Worm (Caenorhabditis elegans): Measurements from ENCODE around the gene F46F5.13.
"Not testable (repeated sequence)": the region's sequence is repeated elsewhere in the genome, so short reads cannot be mapped to it uniquely, and the experiment has no call there.

F46F5.13 gene

ce11 chrII:820519-820918, 17.4 kb downstream of the F46F5.13 start, which contains the start of gene F46F5.7:
F46F5.7 (minus strand) TSS chrII:820619.
- no peak for TF ChIP-seq nhr-76 (tag; optimal IDR thresholded peaks at IDR 0.05)
- no peak for TF ChIP-seq ceh-8 (GFP tag; optimal IDR thresholded peaks at IDR 0.05)
- no peak for TF ChIP-seq pqm-1 (tag; optimal IDR thresholded peaks at IDR 0.05)
- TF ChIP-seq nhr-90 (tag; optimal IDR thresholded peaks at IDR 0.05; ENCODE audit: poor library complexity), result no peak
- no peak for TF ChIP-seq nhr-20 (tag; optimal IDR thresholded peaks at IDR 0.05)
- no peak for TF ChIP-seq pax-3 (tag; optimal IDR thresholded peaks at IDR 0.05)
- no peak for TF ChIP-seq lsy-2 (tag; optimal IDR thresholded peaks at IDR 0.05)
- TF ChIP-seq skn-1 (tag; optimal IDR thresholded peaks at IDR 0.05), result no peak
- no peak for TF ChIP-seq ztf-4 (tag; optimal IDR thresholded peaks at IDR 0.05)
- no peak for TF ChIP-seq unc-130 (tag; optimal IDR thresholded peaks at IDR 0.05)
- TF ChIP-seq snpc-4 (tag; optimal IDR thresholded peaks at IDR 0.05), result no peak
- TF ChIP-seq ets-5 (GFP tag; IDR thresholded peaks at IDR 0.05), result no peak

- TF ChIP-seq ceh-90 (tag; optimal IDR thresholded peaks at IDR 0.05), result no peak
Measured at ce11 chrII:821514-821913, 18.4 kb downstream of the F46F5.13 start, which contains the start of gene F46F5.8. F46F5.8 (minus strand) TSS chrII:821614.

- not testable (repeated sequence) for TF ChIP-seq aly-2 (tag; optimal IDR thresholded peaks at IDR 0.05); C04F5.9 (tag; optimal IDR thresholded peaks at IDR 0.05); ama-1 (optimal IDR thresholded peaks at IDR 0.05)
Measured at ce11 chrII:822730-823129, 19.6 kb downstream of the F46F5.13 start, which contains the start of gene msrp-4. msrp-4 (minus strand) TSS chrII:822830.

- TF ChIP-seq nhr-90 (tag; optimal IDR thresholded peaks at IDR 0.05; ENCODE audit: poor library complexity) (no peak), C16A3.4 (tag; optimal IDR thresholded peaks at IDR 0.05) (no peak), aly-2 (tag; optimal IDR thresholded peaks at IDR 0.05) (no peak), isw-1 (GFP tag; IDR thresholded peaks at IDR 0.05) (no peak), fkh-4 (tag; optimal IDR thresholded peaks at IDR 0.05; ENCODE audit: borderline replicate concordance) (no peak), mab-9 (GFP tag; IDR thresholded peaks at IDR 0.05) (no peak), lin-35 (GFP tag; optimal IDR thresholded peaks at IDR 0.05) (no peak), snu-23 (GFP tag; optimal IDR thresholded peaks at IDR 0.05) (no peak), snpc-4 (tag; optimal IDR thresholded peaks at IDR 0.05) (no peak), skn-1 (tag; optimal IDR thresholded peaks at IDR 0.05) (no peak), C34B4.2 (tag; optimal IDR thresholded peaks at IDR 0.05) (no peak), F16B12.6 (tag; optimal IDR thresholded peaks at IDR 0.05) (no peak)
Measured at ce11 chrII:823529-823928, 20.4 kb downstream of the F46F5.13 start, which contains the start of gene F46F5.10. F46F5.10 (plus strand) TSS chrII:823829.

- TF ChIP-seq tlp-1 (tag; optimal IDR thresholded peaks at IDR 0.05), result no peak
- TF ChIP-seq hpl-2 (GFP tag; optimal IDR thresholded peaks at IDR 0.05), result no peak
- TF ChIP-seq nhr-11 (tag; optimal IDR thresholded peaks at IDR 0.05), result no peak
- no peak for TF ChIP-seq alr-1 (tag; optimal IDR thresholded peaks at IDR 0.05; ENCODE audit: borderline replicate concordance)
- no peak for TF ChIP-seq C34B4.2 (tag; optimal IDR thresholded peaks at IDR 0.05)
- TF ChIP-seq F16B12.6 (tag; optimal IDR thresholded peaks at IDR 0.05), result no peak
- TF ChIP-seq ceh-63 (GFP tag; optimal IDR thresholded peaks at IDR 0.05), result no peak
- no peak for TF ChIP-seq sptf-1 (tag; optimal IDR thresholded peaks at IDR 0.05)
- no peak for TF ChIP-seq fkh-8 (tag; optimal IDR thresholded peaks at IDR 0.05)
- TF ChIP-seq pqm-1 (tag; optimal IDR thresholded peaks at IDR 0.05), result no peak
- TF ChIP-seq swsn-7 (tag; optimal IDR thresholded peaks at IDR 0.05), result no peak
- no peak for TF ChIP-seq C04F5.9 (tag; optimal IDR thresholded peaks at IDR 0.05)
- no peak for TF ChIP-seq aly-2 (tag; optimal IDR thresholded peaks at IDR 0.05)
- no peak for TF ChIP-seq ceh-90 (tag; optimal IDR thresholded peaks at IDR 0.05)
Measured at ce11 chrII:825521-825920, 22.4 kb downstream of the F46F5.13 start, which contains the start of gene F28A10.1. F28A10.1 (plus strand) TSS chrII:825821.

- TF ChIP-seq blmp-1 (tag; optimal IDR thresholded peaks at IDR 0.05) (no peak), nhr-12 (tag; optimal IDR thresholded peaks at IDR 0.05) (no peak), lin-13 (GFP tag; optimal IDR thresholded peaks at IDR 0.05) (no peak), lin-39 (tag; optimal IDR thresholded peaks at IDR 0.05) (no peak), unc-86 (tag; optimal IDR thresholded peaks at IDR 0.05) (no peak), rnt-1 (tag; optimal IDR thresholded peaks at IDR 0.05) (no peak), ztf-11 (tag; optimal IDR thresholded peaks at IDR 0.05) (no peak)
Measured at ce11 chrII:838414-838813, 35.3 kb downstream of the F46F5.13 start, which contains the start of gene F28A10.8. F28A10.8 (minus strand) TSS chrII:838514.

Data from whole organism, L1 larva.